Fruit fly (Drosophila melanogaster): ENCODE results near the gene Josd.

The Josd gene

DNA sequence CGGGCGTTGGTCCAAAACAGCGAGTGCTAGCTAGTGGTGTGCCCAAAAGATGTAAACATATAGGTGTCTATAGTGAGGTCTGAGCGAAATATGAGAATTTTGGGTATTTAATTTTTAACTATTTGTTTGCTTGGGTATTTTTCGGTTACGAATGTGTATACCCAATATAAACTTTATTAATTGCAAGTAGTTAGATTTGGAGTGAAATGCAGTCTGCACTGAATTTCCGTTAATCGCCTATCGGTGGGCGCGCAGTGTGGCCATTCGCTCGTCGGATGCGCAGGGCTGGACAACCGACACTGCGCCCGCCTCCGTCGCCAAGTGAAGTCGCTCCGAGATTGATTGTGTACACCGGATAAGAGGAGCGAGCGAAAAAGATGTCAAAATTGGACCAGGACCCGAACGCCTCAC lies 34.2 kb downstream of the Josd start, which contains the start of the genes CG15891 and CG3815 (continued):
- TF ChIP-seq caup (GFP tag; optimal IDR thresholded peaks at IDR 0.05; ENCODE audit: severe bottlenecking) (no peak), eyg (GFP tag; optimal IDR thresholded peaks at IDR 0.05) (peak; percentile 13), CG14667 (GFP tag; IDR thresholded peaks at IDR 0.05) (no peak), Pdp1 (GFP tag; optimal IDR thresholded peaks at IDR 0.05) (peak; percentile 41 to 48), ranshi (GFP tag; IDR thresholded peaks at IDR 0.05) (peak; percentile 36; the same call in 1 of the 2 replicates), CG11398 (GFP tag; optimal IDR thresholded peaks at IDR 0.05) (no peak), dan (GFP tag; IDR thresholded peaks at IDR 0.05) (no peak), CG14014 (GFP tag; IDR thresholded peaks at IDR 0.05) (peak; percentile 58), crc (GFP tag; optimal IDR thresholded peaks at IDR 0.05) (no peak), Dbx (GFP tag; IDR thresholded peaks at IDR 0.05) (peak; percentile 52; the same call in 1 of the 3 replicates), kah (GFP tag; optimal IDR thresholded peaks at IDR 0.05) (peak; percentile 40), esg (GFP tag; conservative IDR thresholded peaks at IDR 0.05) (0 out of 2 replicates have a peak, but pooled peaks have one; percentile 42), CG18476 (GFP tag; optimal IDR thresholded peaks at IDR 0.05) (no peak), Spps (tag; optimal IDR thresholded peaks at IDR 0.05) (no peak), pros (GFP tag; optimal IDR thresholded peaks at IDR 0.05) (no peak), CG17186 (GFP tag; optimal IDR thresholded peaks at IDR 0.05) (peak; percentile 95), pfk (GFP tag; optimal IDR thresholded peaks at IDR 0.05) (no peak), Sox102F (GFP tag; optimal IDR thresholded peaks at IDR 0.05) (no peak), Hr78 (GFP tag; optimal IDR thresholded peaks at IDR 0.05) (no peak), az2 (GFP tag; optimal IDR thresholded peaks at IDR 0.05) (peak; percentile 16), emc (GFP tag; optimal IDR thresholded peaks at IDR 0.05) (no peak), CG13287 (GFP tag; IDR thresholded peaks at IDR 0.05; ENCODE audit: partially characterized antibody) (peak; percentile 51; the same call in 1 of the 2 replicates), Trl (optimal IDR thresholded peaks at IDR 0.05) (no peak), Trl (GFP tag; optimal IDR thresholded peaks at IDR 0.05) (peak; percentile 49), CG2712 (tag; optimal IDR thresholded peaks at IDR 0.05) (peak; percentile 67), tup (GFP tag; optimal IDR thresholded peaks at IDR 0.05) (no peak), CG31365 (tag; optimal IDR thresholded peaks at IDR 0.05) (no peak), CG30403 (GFP tag; optimal IDR thresholded peaks at IDR 0.05) (peak; percentile 61), CG6654 (GFP tag; optimal IDR thresholded peaks at IDR 0.05) (no peak), CTCF (GFP tag; optimal IDR thresholded peaks at IDR 0.05) (peak; percentile 2), ci (GFP tag; IDR thresholded peaks at IDR 0.05) (0 out of 3 replicates have a peak, but pooled peaks have one; percentile 40), HLH3B (GFP tag; IDR thresholded peaks at IDR 0.05) (peak; percentile 53; the same call in 1 of the 2 replicates), CG14441 (GFP tag; IDR thresholded peaks at IDR 0.05) (peak; percentile 48; the same call in 1 of the 2 replicates), chm (GFP tag; IDR thresholded peaks at IDR 0.05) (no peak), CG12769 (tag; optimal IDR thresholded peaks at IDR 0.05) (no peak), Hand (GFP tag; optimal IDR thresholded peaks at IDR 0.05) (no peak), fd96Cb (tag; optimal IDR thresholded peaks at IDR 0.05) (no peak), CG2199 (GFP tag; IDR thresholded peaks at IDR 0.05) (no peak), Nf-YC (tag; optimal IDR thresholded peaks at IDR 0.05) (peak; percentile 67), sug (tag; optimal IDR thresholded peaks at IDR 0.05) (peak; percentile 76), CG11456 (GFP tag; IDR thresholded peaks at IDR 0.05) (peak; percentile 39; the same call in 1 of the 3 replicates), Asciz (GFP tag; optimal IDR thresholded peaks at IDR 0.05) (no peak), Drgx (GFP tag; IDR thresholded peaks at IDR 0.05) (no peak), CG9932 (GFP tag; IDR thresholded peaks at IDR 0.05) (peak; percentile 74), Ssrp (tag; optimal IDR thresholded peaks at IDR 0.05) (peak; percentile 5), chif (GFP tag; optimal IDR thresholded peaks at IDR 0.05) (peak; percentile 13 to 33), gsb (GFP tag; IDR thresholded peaks at IDR 0.05) (no peak), z (GFP tag; IDR thresholded peaks at IDR 0.05) (no peak), CG18011 (GFP tag; optimal IDR thresholded peaks at IDR 0.05) (no peak), trem (tag; optimal IDR thresholded peaks at IDR 0.05) (peak; percentile 62), lbe (GFP tag; optimal IDR thresholded peaks at IDR 0.05) (no peak)
